Fruit fly (Drosophila melanogaster) whole organism, adult: Measurements from ENCODE around the gene Zn72D.

Experiments
- CG11617 ChIP-seq: fragments of 200-800 bp; sonication (Bioruptor generic); optimal IDR thresholded peaks from 2 replicates; lab custom pipeline; 2017; ENCODE audit warnings: mild to moderate bottlenecking, missing biosample characterization, missing genetic modification reagents, missing genetic modification characterization
- CG14711 ChIP-seq: fragments of 200-800 bp; sonication (Bioruptor generic); optimal IDR thresholded peaks from 2 replicates; lab custom pipeline; 2018; ENCODE audit warnings: missing biosample characterization, mild to moderate bottlenecking, missing genetic modification characterization, moderate library complexity
- CG1620 ChIP-seq: fragments of 200-800 bp; sonication (Bioruptor generic); optimal IDR thresholded peaks from 2 replicates; lab custom pipeline; 2016; ENCODE audit warnings: missing biosample characterization, missing genetic modification characterization
- CG33017 ChIP-seq: fragments of 200-800 bp; sonication (Bioruptor generic); optimal IDR thresholded peaks from 2 replicates; lab custom pipeline; 2018; ENCODE audit warnings: missing biosample characterization, mild to moderate bottlenecking, missing genetic modification characterization, moderate library complexity
- CG5204 ChIP-seq: fragments of 200-800 bp; sonication (Bioruptor generic); optimal IDR thresholded peaks from 2 replicates; lab custom pipeline; 2016; ENCODE audit warnings: missing biosample characterization, missing genetic modification characterization
- CG7101 ChIP-seq: fragments of 200-800 bp; sonication (Bioruptor generic); optimal IDR thresholded peaks from 2 replicates; lab custom pipeline; 2018; ENCODE audit warnings: missing biosample characterization, mild to moderate bottlenecking, missing genetic modification characterization, moderate library complexity
- Crg-1 ChIP-seq: fragments of 200-800 bp; sonication (Bioruptor generic); optimal IDR thresholded peaks from 2 replicates; lab custom pipeline; 2016; ENCODE audit warnings: missing biosample characterization, missing genetic modification characterization
- bab1 ChIP-seq: fragments of 200-800 bp; sonication (Bioruptor generic); optimal IDR thresholded peaks from 3 replicates; lab custom pipeline; 2019; ENCODE audit warnings: missing biosample characterization, mild to moderate bottlenecking, missing genetic modification characterization, moderate library complexity
- cic ChIP-seq: fragments of 200-800 bp; sonication (Bioruptor generic); optimal IDR thresholded peaks from 2 replicates; lab custom pipeline; 2017; ENCODE audit warnings: missing biosample characterization, mild to moderate bottlenecking, missing genetic modification characterization, moderate library complexity
- kay ChIP-seq: fragments of 200-800 bp; sonication (Bioruptor generic); peaks from one replicate; lab custom pipeline; 2016; ENCODE audit warnings: missing biosample characterization, missing genetic modification characterization, borderline replicate concordance
- ovo ChIP-seq: fragments of 200-800 bp; sonication (Bioruptor generic); optimal IDR thresholded peaks from 2 replicates; lab custom pipeline; 2016; ENCODE audit warnings: missing biosample characterization, missing genetic modification characterization
- pad ChIP-seq: fragments of 200-800 bp; sonication (Bioruptor generic); optimal IDR thresholded peaks from 3 replicates; lab custom pipeline; 2017; ENCODE audit warnings: missing biosample characterization, missing genetic modification characterization, mild to moderate bottlenecking, moderate library complexity, missing genetic modification reagents
- tj ChIP-seq: fragments of 200-800 bp; sonication (Bioruptor generic); optimal IDR thresholded peaks from 3 replicates; lab custom pipeline; 2017; ENCODE audit warnings: missing biosample characterization, mild to moderate bottlenecking, missing genetic modification characterization, moderate library complexity
- toe ChIP-seq: fragments of 200-800 bp; sonication (Bioruptor generic); optimal IDR thresholded peaks from 2 replicates; lab custom pipeline; 2016; ENCODE audit warnings: missing biosample characterization, missing genetic modification characterization

dm6 chr3L:16132067-16132418, 19.6 kb upstream of the Zn72D start:
- TF ChIP-seq cic (no peak), pad (GFP tag; lab: Kevin White, UChicago) (no peak), bab1 (GFP tag; lab: Kevin White, UChicago) (no peak), CG7101 (tag; lab: Kevin White, UChicago) (no peak), kay (no peak), CG33017 (tag; lab: Kevin White, UChicago) (no peak), ovo (no peak), CG14711 (tag; lab: Kevin White, UChicago) (no peak), CG11617 (GFP tag; lab: Kevin White, UChicago) (no peak), Crg-1 (GFP tag; lab: Kevin White, UChicago) (no peak), toe (GFP tag; lab: Kevin White, UChicago) (no peak), CG1620 (GFP tag; lab: Kevin White, UChicago) (no peak), CG5204 (GFP tag; lab: Kevin White, UChicago) (no peak), tj (GFP tag; lab: Kevin White, UChicago) (no peak)
